Fruit fly (Drosophila melanogaster): ENCODE measurements around the gene CG12105.

CG12105 gene

DNA sequence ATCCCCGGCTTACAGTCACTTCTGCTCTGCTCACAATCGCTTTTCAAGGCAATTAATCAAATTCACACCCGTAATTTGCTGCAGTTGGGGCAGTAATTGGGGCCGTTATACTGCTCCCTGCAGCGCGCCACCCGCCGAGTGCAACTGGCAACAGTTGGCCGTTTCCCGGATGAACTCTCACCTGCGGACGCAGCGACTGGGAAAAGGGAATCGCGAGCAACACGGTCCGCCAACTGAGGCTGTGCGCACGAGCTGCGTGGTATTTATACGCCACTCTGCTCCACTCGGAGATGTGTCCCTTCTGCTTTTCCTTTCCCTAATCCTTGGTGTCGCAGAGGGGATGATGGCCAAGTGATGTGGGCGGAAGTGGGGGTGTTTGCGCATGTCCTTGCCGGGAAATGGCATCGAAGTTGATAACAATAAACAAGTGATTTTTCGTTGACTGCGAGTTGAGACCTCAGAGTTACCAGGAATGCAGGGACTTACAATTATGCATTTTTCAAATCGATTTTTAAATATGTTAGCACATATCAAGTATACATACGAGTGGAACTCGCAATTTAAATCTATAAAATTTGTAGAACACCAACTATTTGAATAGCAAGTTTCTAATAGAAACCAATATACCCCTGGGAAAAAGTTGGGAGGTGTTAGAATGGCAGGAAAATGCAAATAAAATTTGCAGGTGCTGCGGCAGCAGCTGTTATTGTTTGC, 13.6 kb upstream of the CG12105 start, which contains the start of gene GC (continued):
- TF ChIP-seq wek (GFP tag; optimal IDR thresholded peaks at IDR 0.05) (no peak), Stat92E (GFP tag; optimal IDR thresholded peaks at IDR 0.05) (no peak), cas (GFP tag; IDR thresholded peaks at IDR 0.05) (no peak), Asciz (GFP tag; optimal IDR thresholded peaks at IDR 0.05) (no peak), gsb (GFP tag; IDR thresholded peaks at IDR 0.05) (no peak), pzg (GFP tag; optimal IDR thresholded peaks at IDR 0.05) (peak; percentile 4), Fer3 (tag; optimal IDR thresholded peaks at IDR 0.05) (no peak), hb (GFP tag; IDR thresholded peaks at IDR 0.05; ENCODE audit: partially characterized antibody) (no peak), CG5953 (GFP tag; IDR thresholded peaks at IDR 0.05) (0 out of 2 replicates have a peak, but pooled peaks have one; percentile 5), danr (GFP tag; IDR thresholded peaks at IDR 0.05) (no peak), Nf-YA (GFP tag; IDR thresholded peaks at IDR 0.05) (no peak), Max (GFP tag; optimal IDR thresholded peaks at IDR 0.05) (no peak), peb (GFP tag; IDR thresholded peaks at IDR 0.05) (no peak), CG5245 (GFP tag; optimal IDR thresholded peaks at IDR 0.05) (no peak), h (optimal IDR thresholded peaks at IDR 0.05) (no peak), yki (optimal IDR thresholded peaks at IDR 0.05) (no peak), dmrt11E (tag; optimal IDR thresholded peaks at IDR 0.05) (no peak), Bgb (GFP tag; IDR thresholded peaks at IDR 0.05; ENCODE audit: partially characterized antibody) (peak; percentile 37; the same call in 1 of the 2 replicates), HLHmδ (GFP tag; optimal IDR thresholded peaks at IDR 0.05) (no peak), rib (GFP tag; IDR thresholded peaks at IDR 0.05) (no peak), pnt (GFP tag; optimal IDR thresholded peaks at IDR 0.05) (no peak), CG10366 (GFP tag; IDR thresholded peaks at IDR 0.05) (peak; percentile 24), Dad (GFP tag; optimal IDR thresholded peaks at IDR 0.05) (no peak), tio (GFP tag; optimal IDR thresholded peaks at IDR 0.05) (no peak), CG5180 (GFP tag; optimal IDR thresholded peaks at IDR 0.05) (no peak), Usf (GFP tag; optimal IDR thresholded peaks at IDR 0.05) (no peak), CG9727 (GFP tag; optimal IDR thresholded peaks at IDR 0.05) (no peak), lov (optimal IDR thresholded peaks at IDR 0.05) (no peak), lov (GFP tag; IDR thresholded peaks at IDR 0.05) (no peak), CG2116 (GFP tag; optimal IDR thresholded peaks at IDR 0.05) (no peak), slbo (GFP tag; IDR thresholded peaks at IDR 0.05) (peak; percentile 56), CG6175 (GFP tag; IDR thresholded peaks at IDR 0.05) (no peak), sr (GFP tag; IDR thresholded peaks at IDR 0.05) (no peak), cad (GFP tag; optimal IDR thresholded peaks at IDR 0.05) (no peak), lmd (GFP tag; IDR thresholded peaks at IDR 0.05) (no peak), H15 (GFP tag; IDR thresholded peaks at IDR 0.05) (no peak), Tbp (GFP tag; optimal IDR thresholded peaks at IDR 0.05) (no peak), CG18619 (GFP tag; optimal IDR thresholded peaks at IDR 0.05) (no peak), CG12236 (GFP tag; optimal IDR thresholded peaks at IDR 0.05) (no peak), en (GFP tag; optimal IDR thresholded peaks at IDR 0.05) (no peak), HmgD (GFP tag; optimal IDR thresholded peaks at IDR 0.05) (no peak), hkb (optimal IDR thresholded peaks at IDR 0.05) (no peak), hkb (GFP tag; IDR thresholded peaks at IDR 0.05) (no peak), Atf-2 (GFP tag; optimal IDR thresholded peaks at IDR 0.05) (no peak), CG13894 (tag; optimal IDR thresholded peaks at IDR 0.05) (no peak), Doc2 (GFP tag; IDR thresholded peaks at IDR 0.05) (no peak), NfI (GFP tag; optimal IDR thresholded peaks at IDR 0.05) (no peak), CG32772 (GFP tag; IDR thresholded peaks at IDR 0.05) (peak; percentile 47; the same call in 1 of the 2 replicates), esg (GFP tag; conservative IDR thresholded peaks at IDR 0.05) (peak; percentile 32; the same call in 1 of the 2 replicates), CG4328 (GFP tag; optimal IDR thresholded peaks at IDR 0.05) (no peak), croc (GFP tag; conservative IDR thresholded peaks at IDR 0.05) (no peak), CG2712 (tag; optimal IDR thresholded peaks at IDR 0.05) (no peak)
